Worm (Caenorhabditis elegans): ENCODE data around the gene W05H9.2.
A peak's percentile ranks its signal among the peaks of the same experiment; 100 is the strongest.

W05H9.2 gene

DNA sequence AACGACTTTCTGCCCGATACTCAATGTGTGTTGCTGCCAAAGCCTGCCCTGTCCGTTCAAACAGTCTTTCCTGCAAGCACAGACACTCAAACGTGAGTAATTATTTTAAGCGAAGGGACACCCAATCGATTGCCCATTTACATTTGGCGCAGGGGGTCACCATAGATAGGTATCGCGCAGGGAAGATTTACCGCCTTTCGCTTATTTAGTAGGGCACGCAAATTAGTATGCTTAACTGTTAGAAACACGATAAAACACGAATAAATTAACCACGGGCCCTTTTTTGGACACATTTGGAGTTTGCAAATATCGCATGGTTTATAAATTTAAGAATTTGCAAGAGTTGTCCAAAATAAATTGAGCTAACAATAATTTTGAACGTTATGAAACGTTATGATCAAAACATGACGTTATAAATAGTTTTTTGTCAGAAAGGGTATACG lies 29.6 kb downstream of the W05H9.2 start (continued):
- TF ChIP-seq mdl-1 (tag; optimal IDR thresholded peaks at IDR 0.05) (peak; percentile 85), nhr-23 (tag; optimal IDR thresholded peaks at IDR 0.05) (peak; percentile 100)

- no peak for TF ChIP-seq jun-1 (tag; optimal IDR thresholded peaks at IDR 0.05)
- no peak for TF ChIP-seq nhr-11 (tag; optimal IDR thresholded peaks at IDR 0.05)
Measured at ce11 chrX:6299641-6300240, 32.9 kb downstream of the W05H9.2 start, which contains the start of gene cest-16. Gene cest-16, plus strand, starts transcription at chrX:6299942.

DNA sequence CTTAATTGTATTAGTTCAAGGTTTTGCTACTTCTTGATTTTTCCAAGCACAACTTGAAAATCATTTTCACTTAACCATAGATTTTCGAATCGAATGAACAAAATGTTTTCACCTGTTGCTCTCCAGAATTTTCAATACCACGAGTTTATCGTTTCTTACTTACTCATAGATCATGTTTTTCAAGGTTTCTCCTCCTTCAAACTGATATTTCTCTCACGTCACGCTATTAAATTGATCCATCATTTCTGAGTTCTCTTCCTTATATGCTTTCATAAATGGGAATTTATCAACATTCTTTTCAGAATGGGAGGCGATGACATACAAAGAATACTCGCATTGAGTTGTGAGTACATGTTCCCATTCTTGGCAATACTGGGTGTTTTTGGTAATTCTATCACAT lies 44.6 kb downstream of the W05H9.2 start, which contains the start of gene npr-38:
npr-38 (plus strand) TSS at position 301 of the 400 bp plus-strand sequence.
- TF ChIP-seq nhr-25 (tag; optimal IDR thresholded peaks at IDR 0.05) (no peak), ama-1 (optimal IDR thresholded peaks at IDR 0.05) (no peak), ceh-28 (tag; optimal IDR thresholded peaks at IDR 0.05) (no peak), lin-15B (tag; optimal IDR thresholded peaks at IDR 0.05) (no peak), unc-39 (tag; optimal IDR thresholded peaks at IDR 0.05) (no peak), pha-4 (tag; optimal IDR thresholded peaks at IDR 0.05) (no peak)

- TF ChIP-seq nhr-23 (tag; optimal IDR thresholded peaks at IDR 0.05), result peak; percentile 76
- TF ChIP-seq ceh-28 (tag; optimal IDR thresholded peaks at IDR 0.05), result peak; percentile 12
- no peak for TF ChIP-seq nhr-67 (tag; optimal IDR thresholded peaks at IDR 0.05)
- TF ChIP-seq elt-3 (tag; optimal IDR thresholded peaks at IDR 0.05), result peak in 1 of 3 experiments; percentile 24
- no peak for TF ChIP-seq R02D3.7 (tag; optimal IDR thresholded peaks at IDR 0.05)
- no peak for TF ChIP-seq tbx-2 (tag; optimal IDR thresholded peaks at IDR 0.05)
- peak; percentile 83 for TF ChIP-seq nhr-25 (tag; optimal IDR thresholded peaks at IDR 0.05)
- no peak for TF ChIP-seq zag-1 (tag; optimal IDR thresholded peaks at IDR 0.05)
- TF ChIP-seq ZK546.5 (tag; optimal IDR thresholded peaks at IDR 0.05), result no peak
- TF ChIP-seq snpc-4 (tag; optimal IDR thresholded peaks at IDR 0.05), result no peak
Measured at ce11 chrX:6318803-6319202, 52.0 kb downstream of the W05H9.2 start.

- TF ChIP-seq ZK546.5 (tag; optimal IDR thresholded peaks at IDR 0.05) (no peak), ceh-28 (tag; optimal IDR thresholded peaks at IDR 0.05) (no peak), elt-1 (tag; optimal IDR thresholded peaks at IDR 0.05) (no peak), sea-2 (GFP tag; optimal IDR thresholded peaks at IDR 0.05) (no peak), unc-62 (GFP tag; optimal IDR thresholded peaks at IDR 0.05) (no peak), nhr-43 (tag; optimal IDR thresholded peaks at IDR 0.05; ENCODE audit: poor library complexity, severe bottlenecking) (no peak), ztf-11 (tag; optimal IDR thresholded peaks at IDR 0.05) (no peak), nhr-76 (tag; optimal IDR thresholded peaks at IDR 0.05) (no peak), aly-2 (tag; optimal IDR thresholded peaks at IDR 0.05) (no peak), R02D3.7 (tag; optimal IDR thresholded peaks at IDR 0.05) (no peak), nhr-237 (tag; optimal IDR thresholded peaks at IDR 0.05) (no peak), fkh-2 (tag; optimal IDR thresholded peaks at IDR 0.05) (no peak), nhr-25 (tag; optimal IDR thresholded peaks at IDR 0.05) (no peak), eor-1 (tag; optimal IDR thresholded peaks at IDR 0.05) (no peak)
Measured at ce11 chrX:6319546-6319945, 52.7 kb downstream of the W05H9.2 start, which contains the start of gene chtb-3. Gene chtb-3, minus strand, starts transcription at chrX:6319646.

All from whole organism, L3 larva.